Fruit fly (Drosophila melanogaster) whole organism, embryonic: ENCODE results near the gene SK.

ENCODE experiments used
- BEAF-32 ChIP-seq: fragments of 200-800 bp; sonication (Bioruptor generic); optimal IDR thresholded peaks from 3 replicates; lab custom pipeline; 2017; ENCODE audit warnings: missing biosample characterization, missing genetic modification characterization, mild to moderate bottlenecking, moderate library complexity, missing genetic modification reagents
- BtbVII ChIP-seq: fragments of 200-800 bp; sonication (Bioruptor generic); optimal IDR thresholded peaks from 3 replicates; lab custom pipeline; 2017; ENCODE audit warnings: missing biosample characterization, mild to moderate bottlenecking, missing genetic modification characterization
- CG10543 ChIP-seq: fragments of 200-800 bp; sonication (Bioruptor generic); optimal IDR thresholded peaks from 3 replicates; lab custom pipeline; 2017; ENCODE audit warnings: missing biosample characterization, mild to moderate bottlenecking, missing genetic modification characterization, moderate library complexity
- CG10565 ChIP-seq: fragments of 200-800 bp; sonication (Bioruptor generic); optimal IDR thresholded peaks from 3 replicates; lab custom pipeline; 2016; ENCODE audit warnings: missing biosample characterization, mild to moderate bottlenecking, missing genetic modification characterization
- CG10959 ChIP-seq: fragments of 200-800 bp; sonication (Bioruptor generic); IDR thresholded peaks from 2 replicates; pipeline ENCODE4 v1.3.6; 2022; ENCODE audit warnings: missing biosample characterization, missing genetic modification characterization
- CG12659 ChIP-seq: fragments of 200-800 bp; sonication (Bioruptor generic); optimal IDR thresholded peaks from 3 replicates; lab custom pipeline; 2017; ENCODE audit warnings: mild to moderate bottlenecking, missing biosample characterization, missing genetic modification reagents, missing genetic modification characterization
- CG13894 ChIP-seq: fragments of 200-800 bp; sonication (Bioruptor generic); optimal IDR thresholded peaks from 3 replicates; lab custom pipeline; 2018; ENCODE audit warnings: missing biosample characterization, mild to moderate bottlenecking, missing genetic modification characterization, moderate library complexity
- CG14965 ChIP-seq: fragments of 200-800 bp; sonication (Bioruptor generic); optimal IDR thresholded peaks from 2 replicates; lab custom pipeline; 2016; ENCODE audit warnings: missing biosample characterization, missing genetic modification characterization, borderline replicate concordance
- CG1529 ChIP-seq: fragments of 200-800 bp; sonication (Bioruptor generic); optimal IDR thresholded peaks from 3 replicates; lab custom pipeline; 2018; ENCODE audit warnings: missing biosample characterization, missing genetic modification characterization
- CG2116 ChIP-seq: fragments of 200-800 bp; sonication (Bioruptor generic); optimal IDR thresholded peaks from 3 replicates; lab custom pipeline; 2018; ENCODE audit warnings: missing biosample characterization, mild to moderate bottlenecking, missing genetic modification characterization
- CG2678 ChIP-seq: fragments of 200-800 bp; sonication (Bioruptor generic); optimal IDR thresholded peaks from 3 replicates; lab custom pipeline; 2019; ENCODE audit warnings: missing biosample characterization, mild to moderate bottlenecking, missing genetic modification characterization, moderate library complexity
- CG3065 ChIP-seq: fragments of 200-800 bp; sonication (Bioruptor generic); optimal IDR thresholded peaks from 2 replicates; lab custom pipeline; 2016; ENCODE audit warnings: missing biosample characterization, missing genetic modification characterization
- CG31365 ChIP-seq: fragments of 200-800 bp; sonication (Bioruptor generic); optimal IDR thresholded peaks from 2 replicates; lab custom pipeline; 2018; ENCODE audit warnings: missing biosample characterization, mild to moderate bottlenecking, missing genetic modification characterization
- CG3407 ChIP-seq: fragments of 200-800 bp; sonication (Bioruptor generic); optimal IDR thresholded peaks from 2 replicates; lab custom pipeline; 2018; ENCODE audit warnings: missing biosample characterization, mild to moderate bottlenecking, missing genetic modification characterization
- CG42726 ChIP-seq: fragments of 200-800 bp; sonication (Bioruptor generic); IDR thresholded peaks from 2 replicates; pipeline ENCODE4 v1.3.6; 2022; ENCODE audit warnings: missing biosample characterization, missing genetic modification characterization; ENCODE audit not compliant: partially characterized antibody
- CG7745 ChIP-seq: fragments of 200-800 bp; sonication (Bioruptor generic); optimal IDR thresholded peaks from 2 replicates; lab custom pipeline; 2018; ENCODE audit warnings: missing biosample characterization, mild to moderate bottlenecking, missing genetic modification characterization, moderate library complexity
- CG8359 ChIP-seq: fragments of 200-800 bp; sonication (Bioruptor generic); optimal IDR thresholded peaks from 2 replicates; lab custom pipeline; 2017; ENCODE audit warnings: missing biosample characterization, mild to moderate bottlenecking, missing genetic modification characterization, borderline replicate concordance
- CG9727 ChIP-seq: fragments of 200-800 bp; sonication (Bioruptor generic); optimal IDR thresholded peaks from 3 replicates; lab custom pipeline; 2017; ENCODE audit warnings: missing biosample characterization, mild to moderate bottlenecking, missing genetic modification characterization
- Chrac-16 ChIP-seq: fragments of 200-800 bp; sonication (Bioruptor generic); optimal IDR thresholded peaks from 3 replicates; lab custom pipeline; 2016; ENCODE audit warnings: missing biosample characterization, missing genetic modification characterization
- D ChIP-seq, 2 experiments: fragments of 200-800 bp in 1 of 2; fragments of >200 bp in 1 of 2; sonication (Bioruptor generic) in 1 of 2; optimal IDR thresholded peaks; 2 replicates in 1 of 2; 3 replicates in 1 of 2; lab custom pipeline; 2017; ENCODE audit warnings: mild to moderate bottlenecking in 1 of 2, missing biosample characterization in 1 of 2, missing genetic modification characterization in 1 of 2, missing genetic modification reagents in 1 of 2
- Dad ChIP-seq: fragments of 200-800 bp; sonication (Bioruptor generic); optimal IDR thresholded peaks from 3 replicates; lab custom pipeline; 2016; ENCODE audit warnings: missing biosample characterization, missing genetic modification characterization
- Dbx ChIP-seq: fragments of 200-800 bp; sonication (Bioruptor generic); IDR thresholded peaks from 3 replicates; pipeline ENCODE4 v1.3.6; 2022; ENCODE audit warnings: missing biosample characterization, missing genetic modification characterization
- Dref ChIP-seq: fragments of 200-800 bp; sonication (Bioruptor generic); IDR thresholded peaks from 2 replicates; pipeline ENCODE4 v1.3.6; 2022; ENCODE audit warnings: missing biosample characterization, missing genetic modification characterization
- E2f2 ChIP-seq: fragments of 200-800 bp; sonication (Bioruptor generic); IDR thresholded peaks from 2 replicates; pipeline ENCODE4 v1.3.6; 2022; ENCODE audit warnings: missing biosample characterization, missing genetic modification characterization
- HLH54F ChIP-seq: fragments of 200-800 bp; sonication (Bioruptor generic); optimal IDR thresholded peaks from 3 replicates; lab custom pipeline; 2016; ENCODE audit warnings: missing biosample characterization, missing genetic modification characterization
- Hand ChIP-seq: fragments of 200-800 bp; sonication (Bioruptor generic); optimal IDR thresholded peaks from 2 replicates; lab custom pipeline; 2017; ENCODE audit warnings: mild to moderate bottlenecking, missing biosample characterization, missing genetic modification reagents, missing genetic modification characterization
- HmgD ChIP-seq: fragments of 200-800 bp; sonication (Bioruptor generic); optimal IDR thresholded peaks from 3 replicates; lab custom pipeline; 2016; ENCODE audit warnings: missing biosample characterization, missing genetic modification characterization
- Myb ChIP-seq: fragments of 200-800 bp; sonication (Bioruptor generic); optimal IDR thresholded peaks from 2 replicates; lab custom pipeline; 2016; ENCODE audit warnings: missing biosample characterization, missing genetic modification characterization
- Taf1 ChIP-seq: fragments of 200-800 bp; sonication (Bioruptor generic); IDR thresholded peaks from 2 replicates; pipeline ENCODE4 v1.3.6; 2022; ENCODE audit warnings: missing biosample characterization, missing genetic modification characterization
- ato ChIP-seq: fragments of 200-800 bp; sonication (Bioruptor generic); IDR thresholded peaks from 2 replicates; pipeline ENCODE4 v1.3.6; 2022; ENCODE audit warnings: missing biosample characterization, missing genetic modification characterization; ENCODE audit not compliant: partially characterized antibody
- crol ChIP-seq: fragments of 200-800 bp; sonication (Bioruptor generic); IDR thresholded peaks from 2 replicates; pipeline ENCODE4 v1.3.6; 2022; ENCODE audit warnings: missing biosample characterization, missing genetic modification characterization
- da ChIP-seq: fragments of 200-800 bp; sonication (Bioruptor generic); optimal IDR thresholded peaks from 2 replicates; lab custom pipeline; 2016; ENCODE audit warnings: missing biosample characterization, missing genetic modification characterization
- dan ChIP-seq: fragments of 200-800 bp; sonication (Bioruptor generic); IDR thresholded peaks from 2 replicates; pipeline ENCODE4 v1.3.6; 2022; ENCODE audit warnings: missing biosample characterization, missing genetic modification characterization
- emc ChIP-seq: fragments of 200-800 bp; sonication (Bioruptor generic); optimal IDR thresholded peaks from 2 replicates; lab custom pipeline; 2016; ENCODE audit warnings: missing biosample characterization, missing genetic modification characterization
- exex ChIP-seq: fragments of 200-800 bp; sonication (Bioruptor generic); optimal IDR thresholded peaks from 4 replicates; lab custom pipeline; 2018; ENCODE audit warnings: missing biosample characterization, mild to moderate bottlenecking, missing genetic modification characterization, moderate library complexity
- fd3F ChIP-seq: fragments of 200-800 bp; sonication (Bioruptor generic); optimal IDR thresholded peaks from 2 replicates; lab custom pipeline; 2018; ENCODE audit warnings: missing biosample characterization, mild to moderate bottlenecking, missing genetic modification characterization, moderate library complexity
- gce ChIP-seq: fragments of 200-800 bp; sonication (Bioruptor generic); IDR thresholded peaks from 3 replicates; pipeline ENCODE4 v1.3.6; 2022; ENCODE audit warnings: missing biosample characterization, missing genetic modification characterization
- gcm2 ChIP-seq: fragments of 200-800 bp; sonication (Bioruptor generic); optimal IDR thresholded peaks from 2 replicates; lab custom pipeline; 2016; ENCODE audit warnings: missing biosample characterization, missing genetic modification characterization
- gfzf ChIP-seq: fragments of 200-800 bp; sonication (Bioruptor generic); optimal IDR thresholded peaks from 2 replicates; lab custom pipeline; 2016; ENCODE audit warnings: missing biosample characterization, mild to moderate bottlenecking, missing genetic modification characterization, moderate library complexity
- hkb ChIP-seq, 2 experiments: fragments of 200-800 bp in 1 of 2; fragments of >200 bp in 1 of 2; sonication (Bioruptor generic) in 1 of 2; IDR thresholded peaks in 1 of 2; optimal IDR thresholded peaks in 1 of 2; 2 replicates each; pipeline versions ENCODE4 v1.3.6 to Lab custom; 2017 to 2022; ENCODE audit warnings: missing biosample characterization in 1 of 2, missing genetic modification characterization in 1 of 2
- prd ChIP-seq, 3 experiments: fragments of >200 bp in 2 of 3; fragments of 200-800 bp in 1 of 3; sonication (Bioruptor generic) in 1 of 3; optimal IDR thresholded peaks in 2 of 3; IDR thresholded peaks in 1 of 3; 2 replicates in 2 of 3; 3 replicates in 1 of 3; pipeline versions ENCODE4 v1.3.6 to Lab custom; 2017 to 2022; ENCODE audit warnings: missing biosample characterization in 1 of 3, missing genetic modification characterization in 1 of 3
- ranshi ChIP-seq: fragments of 200-800 bp; sonication (Bioruptor generic); IDR thresholded peaks from 2 replicates; pipeline ENCODE4 v1.3.6; 2022; ENCODE audit warnings: missing biosample characterization, missing genetic modification characterization
- sna ChIP-seq: fragments of 200-800 bp; sonication (Bioruptor generic); IDR thresholded peaks from 2 replicates; pipeline ENCODE4 v1.3.6; 2022; ENCODE audit warnings: missing biosample characterization, missing genetic modification characterization; ENCODE audit not compliant: partially characterized antibody
- so ChIP-seq: fragments of 200-800 bp; sonication (Bioruptor generic); IDR thresholded peaks from 3 replicates; pipeline ENCODE4 v1.3.6; 2022; ENCODE audit warnings: missing biosample characterization, missing genetic modification characterization
- tll ChIP-seq, 2 experiments: fragments of 200-800 bp in 1 of 2; fragments of >200 bp in 1 of 2; sonication (Bioruptor generic) in 1 of 2; optimal IDR thresholded peaks; 2 replicates each; lab custom pipeline; 2017 to 2019; ENCODE audit warnings: missing biosample characterization in 2 of 2, missing genetic modification characterization in 2 of 2, mild to moderate bottlenecking in 1 of 2, moderate library complexity in 1 of 2

Gene SK

DNA sequence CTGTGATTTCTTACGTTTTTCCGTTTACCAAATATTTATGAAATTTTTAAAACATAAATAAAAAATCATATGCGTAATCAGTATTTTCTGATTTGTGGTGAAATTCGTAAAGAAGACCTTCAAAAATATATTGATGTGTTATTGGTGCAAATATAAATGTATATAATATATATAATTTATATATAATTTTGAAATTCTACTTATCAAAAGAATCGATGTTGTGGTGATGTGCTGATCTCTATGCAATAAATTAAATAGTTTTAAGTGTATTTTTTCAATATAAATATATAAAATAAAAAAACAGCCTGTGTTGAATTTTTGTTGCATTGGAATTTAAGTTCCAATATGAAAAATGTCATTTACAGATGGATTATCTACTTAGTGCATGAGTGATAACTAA, 89.2 kb downstream of the SK start, which contains the start of gene CG15784:
TSS of gene CG15784 (plus strand) at position 301 of the 400 bp plus-strand sequence.
- TF ChIP-seq CG7745 (tag; lab: Kevin White, UChicago) (no peak), CG10565 (GFP tag; lab: Kevin White, UChicago) (no peak), ato (GFP tag; lab: Robert Waterston, UW) (no peak), gcm2 (no peak), Myb (GFP tag; lab: Kevin White, UChicago) (no peak), fd3F (GFP tag; lab: Kevin White, UChicago) (no peak), Taf1 (GFP tag; lab: Robert Waterston, UW) (no peak), CG10959 (GFP tag; lab: Robert Waterston, UW) (no peak), prd (optimal IDR thresholded peaks at IDR 0.05; lab: Kevin White, UChicago) (no peak), prd (GFP tag; IDR thresholded peaks at IDR 0.05; lab: Robert Waterston, UW) (no peak)
- TF ChIP-seq, all 482 proteins: peak for 0

DNA sequence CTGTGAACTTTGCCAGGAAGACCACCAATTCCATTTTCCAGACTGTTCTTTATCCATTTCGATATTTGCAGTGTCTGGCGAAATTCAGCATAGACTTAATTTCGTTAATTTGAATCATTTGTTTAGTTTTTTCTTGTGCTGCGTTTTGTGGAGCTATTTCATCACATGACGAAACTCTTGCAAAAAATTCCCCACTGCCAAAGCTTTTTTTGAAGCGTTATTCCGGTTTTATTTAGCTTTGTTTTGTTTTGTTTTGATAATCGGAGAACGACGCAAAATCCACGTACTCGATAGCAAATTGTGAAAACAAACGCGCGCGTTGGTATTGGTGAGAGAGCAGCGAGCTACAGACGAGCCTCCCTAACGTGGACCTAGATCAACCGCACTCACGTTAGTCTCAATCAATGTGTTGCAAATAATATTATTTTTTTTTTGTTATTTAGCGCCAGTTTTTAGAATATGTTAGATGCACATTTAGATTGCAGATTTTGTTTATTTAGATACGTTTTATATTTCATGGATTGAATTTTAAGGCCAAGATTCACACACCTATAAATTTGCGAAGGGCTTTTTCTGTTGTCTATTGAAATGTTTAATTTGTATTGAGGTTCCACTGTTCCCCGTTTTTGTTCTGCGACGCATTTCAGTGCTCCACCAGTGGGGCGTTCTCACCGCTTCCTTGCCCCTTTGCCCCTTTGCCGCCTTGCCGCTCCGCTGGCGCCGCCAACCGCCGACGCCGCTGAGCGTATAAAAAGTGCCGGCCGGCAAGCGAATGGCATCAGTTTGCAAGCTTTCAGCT, 89.9 kb downstream of the SK start:
- TF ChIP-seq dan (GFP tag; lab: Robert Waterston, UW) (no peak), crol (GFP tag; lab: Robert Waterston, UW) (peak; percentile 93), BEAF-32 (GFP tag; lab: Kevin White, UChicago) (no peak), Dref (no peak), CG10543 (GFP tag; lab: Kevin White, UChicago) (peak; percentile 95), Chrac-16 (GFP tag; lab: Kevin White, UChicago) (peak; percentile 72), emc (GFP tag; lab: Kevin White, UChicago) (peak; percentile 35), CG3065 (GFP tag; lab: Kevin White, UChicago) (no peak), CG31365 (tag; lab: Kevin White, UChicago) (peak; percentile 40), da (GFP tag; lab: Kevin White, UChicago) (no peak), CG1529 (GFP tag; lab: Kevin White, UChicago) (peak; percentile 24), E2f2 (GFP tag; lab: Robert Waterston, UW) (peak; percentile 58), CG14965 (no peak), Dad (GFP tag; lab: Kevin White, UChicago) (peak; percentile 55), gfzf (GFP tag; lab: Kevin White, UChicago) (no peak), Hand (GFP tag; lab: Kevin White, UChicago) (peak; percentile 78), CG42726 (GFP tag; lab: Robert Waterston, UW) (no peak), hkb (optimal IDR thresholded peaks at IDR 0.05; lab: Kevin White, UChicago) (no peak), hkb (GFP tag; IDR thresholded peaks at IDR 0.05; lab: Robert Waterston, UW) (peak; percentile 86), HmgD (GFP tag; lab: Kevin White, UChicago) (no peak), exex (tag; lab: Kevin White, UChicago) (peak; percentile 47), CG12659 (peak; percentile 89), CG2116 (GFP tag; lab: Kevin White, UChicago) (peak; percentile 28), CG2678 (tag; lab: Kevin White, UChicago) (peak; percentile 91), CG8359 (GFP tag; lab: Kevin White, UChicago) (peak; percentile 18), CG3407 (peak; percentile 10), so (GFP tag; lab: Robert Waterston, UW) (peak; percentile 79; the same call in 2 of the 3 replicates), CG13894 (tag; lab: Kevin White, UChicago) (peak; percentile 78), sna (GFP tag; lab: Robert Waterston, UW) (no peak), CG9727 (peak; percentile 77), gce (GFP tag; lab: Robert Waterston, UW) (no peak), BtbVII (peak; percentile 84), ranshi (GFP tag; lab: Robert Waterston, UW) (peak; percentile 69; the same call in 1 of the 2 replicates), tll (GFP tag; optimal IDR thresholded peaks at IDR 0.05; lab: Kevin White, UChicago) (no peak), HLH54F (GFP tag; lab: Kevin White, UChicago) (peak; percentile 84), D (optimal IDR thresholded peaks at IDR 0.05; lab: Kevin White, UChicago) (no peak), D (GFP tag; optimal IDR thresholded peaks at IDR 0.05; lab: Kevin White, UChicago) (peak; percentile 52), Dbx (peak; percentile 88)
